Worm (Caenorhabditis elegans) whole organism, L4 larva: ENCODE measurements around the gene fum-1.

Source experiments
- D1046.2 ChIP-seq: fragments of 200-800 bp; sonication (Bioruptor generic); IDR thresholded peaks from 2 replicates; pipeline ENCODE4 v1.3.6; 2022; ENCODE audit warnings: missing genetic modification characterization, missing compliant biosample characterization
- F26F4.8 ChIP-seq: fragments of 200-800 bp; sonication (Bioruptor generic); conservative IDR thresholded peaks from 2 replicates; pipeline ENCODE4 v1.3.6; 2022; ENCODE audit warnings: missing genetic modification characterization, missing compliant biosample characterization
- F37D6.2 ChIP-seq: sonication (generic microtip); optimal IDR thresholded peaks from 2 replicates; lab custom pipeline; 2016; ENCODE audit warnings: mild to moderate bottlenecking, missing genetic modification characterization, missing compliant biosample characterization
- F44E2.7 ChIP-seq: fragments of 200-800 bp; sonication (Bioruptor generic); IDR thresholded peaks from 2 replicates; pipeline ENCODE4 v2.1.2; 2022; ENCODE audit warnings: missing genetic modification characterization, missing compliant biosample characterization
- R02D3.7 ChIP-seq: fragments of 150-350 bp; sonication (generic microtip); optimal IDR thresholded peaks from 3 replicates; lab custom pipeline; 2014; ENCODE audit warnings: missing biosample characterization, missing genetic modification characterization
- T26A8.4 ChIP-seq: fragments of 200-800 bp; sonication (Bioruptor generic); IDR thresholded peaks from 2 replicates; pipeline ENCODE4 v1.3.6; 2022; ENCODE audit warnings: missing genetic modification characterization, missing compliant biosample characterization
- ZK337.2 ChIP-seq: fragments of 200-800 bp; sonication (Bioruptor generic); IDR thresholded peaks from 2 replicates; pipeline ENCODE4 v1.3.6; 2022; ENCODE audit warnings: missing genetic modification reagents, missing genetic modification characterization, missing compliant biosample characterization
- aha-1 ChIP-seq: fragments of 150-350 bp; peaks from one replicate; lab custom pipeline; 2014; ENCODE audit warnings: missing biosample characterization, missing genetic modification characterization
- arid-1 ChIP-seq: fragments of 200-800 bp; sonication (Bioruptor generic); conservative IDR thresholded peaks from 2 replicates; pipeline ENCODE4 v1.3.6; 2022; ENCODE audit warnings: missing genetic modification reagents, missing genetic modification characterization, missing compliant biosample characterization
- ceh-20 ChIP-seq: fragments of 200-800 bp; sonication (Bioruptor generic); IDR thresholded peaks from 2 replicates; pipeline ENCODE4 v1.3.6; 2022; ENCODE audit warnings: missing genetic modification reagents, missing genetic modification characterization, missing compliant biosample characterization
- ceh-32 ChIP-seq: sonication (generic microtip); optimal IDR thresholded peaks from 2 replicates; lab custom pipeline; 2016; ENCODE audit warnings: mild to moderate bottlenecking, missing genetic modification characterization, missing compliant biosample characterization; ENCODE audit not compliant: poor library complexity
- cey-2 ChIP-seq: sonication (generic microtip); optimal IDR thresholded peaks from 3 replicates; lab custom pipeline; 2017; ENCODE audit warnings: missing genetic modification characterization, mild to moderate bottlenecking, missing compliant biosample characterization, antibody characterized with exemption, borderline replicate concordance; ENCODE audit not compliant: insufficient read depth
- daf-12 ChIP-seq: fragments of 150-350 bp; optimal IDR thresholded peaks from 2 replicates; lab custom pipeline; 2014; ENCODE audit warnings: missing biosample characterization, missing genetic modification reagents, missing genetic modification characterization
- daf-16 ChIP-seq, 3 experiments: sonication (generic microtip); optimal IDR thresholded peaks; 2 replicates each; lab custom pipeline; 2016 to 2017; ENCODE audit warnings: missing genetic modification characterization in 3 of 3, missing genetic modification reagents in 3 of 3, mild to moderate bottlenecking in 2 of 3, missing compliant biosample characterization in 2 of 3, missing biosample characterization in 1 of 3, moderate library complexity in 1 of 3
- daf-19 ChIP-seq: fragments of 200-800 bp; sonication (Bioruptor generic); conservative IDR thresholded peaks from 2 replicates; pipeline ENCODE4 v1.3.6; 2022; ENCODE audit warnings: missing genetic modification characterization, missing compliant biosample characterization
- dmd-6 ChIP-seq: fragments of 200-800 bp; sonication (Bioruptor generic); IDR thresholded peaks from 2 replicates; pipeline ENCODE4 v1.3.6; 2022; ENCODE audit warnings: missing genetic modification reagents, missing genetic modification characterization, missing compliant biosample characterization
- dmd-8 ChIP-seq: fragments of 200-800 bp; sonication (Bioruptor generic); IDR thresholded peaks from 2 replicates; pipeline ENCODE4 v1.3.6; 2022; ENCODE audit warnings: missing genetic modification characterization, missing compliant biosample characterization
- dmd-9 ChIP-seq: fragments of 200-800 bp; sonication (Bioruptor generic); IDR thresholded peaks from 2 replicates; pipeline ENCODE4 v1.3.6; 2022; ENCODE audit warnings: missing genetic modification reagents, missing genetic modification characterization, missing compliant biosample characterization
- dve-1 ChIP-seq: sonication (generic microtip); optimal IDR thresholded peaks from 2 replicates; lab custom pipeline; 2017; ENCODE audit warnings: antibody characterized with exemption, mild to moderate bottlenecking, missing genetic modification characterization, missing compliant biosample characterization; ENCODE audit not compliant: insufficient read depth
- egl-27 ChIP-seq: sonication (generic microtip); optimal IDR thresholded peaks from 3 replicates; lab custom pipeline; 2017; ENCODE audit warnings: missing biosample characterization, missing genetic modification reagents, missing genetic modification characterization
- egl-43 ChIP-seq: fragments of 200-800 bp; sonication (Bioruptor generic); IDR thresholded peaks from 2 replicates; pipeline ENCODE4 v1.3.6; 2022; ENCODE audit warnings: missing genetic modification reagents, missing genetic modification characterization, missing compliant biosample characterization
- fkh-10 ChIP-seq: fragments of 150-350 bp; optimal IDR thresholded peaks from 2 replicates; lab custom pipeline; 2014; ENCODE audit warnings: missing biosample characterization, missing genetic modification reagents, missing genetic modification characterization
- gei-8 ChIP-seq: fragments of 200-800 bp; sonication (Bioruptor generic); optimal IDR thresholded peaks from 2 replicates; lab custom pipeline; 2018; ENCODE audit warnings: mild to moderate bottlenecking, missing genetic modification characterization, missing compliant biosample characterization
- hlh-11 ChIP-seq: fragments of 200-800 bp; sonication (Bioruptor generic); optimal IDR thresholded peaks from 2 replicates; lab custom pipeline; 2018; ENCODE audit warnings: mild to moderate bottlenecking, missing genetic modification characterization, missing compliant biosample characterization
- lin-1 ChIP-seq: fragments of 200-800 bp; sonication (Bioruptor generic); IDR thresholded peaks from 2 replicates; pipeline ENCODE4 v1.3.6; 2022; ENCODE audit warnings: missing genetic modification reagents, missing genetic modification characterization, missing compliant biosample characterization
- lin-13 ChIP-seq: fragments of 150-350 bp; optimal IDR thresholded peaks from 2 replicates; lab custom pipeline; 2014; ENCODE audit warnings: missing biosample characterization, missing genetic modification reagents, missing genetic modification characterization
- madf-5 ChIP-seq, 2 experiments: fragments of 200-800 bp; sonication (Bioruptor generic); IDR thresholded peaks; 2 replicates each; pipeline ENCODE4 v1.3.6; 2022; ENCODE audit warnings: missing compliant biosample characterization in 2 of 2, missing genetic modification characterization in 2 of 2
- mdl-1 ChIP-seq, 2 experiments: fragments of 150-350 bp in 1 of 2; sonication (generic microtip) in 1 of 2; optimal IDR thresholded peaks; 2 replicates each; lab custom pipeline; 2014 to 2017; ENCODE audit warnings: missing biosample characterization in 2 of 2, missing genetic modification characterization in 2 of 2
- mes-2 ChIP-seq: sonication (generic microtip); optimal IDR thresholded peaks from 2 replicates; lab custom pipeline; 2016; ENCODE audit warnings: missing genotype, mild to moderate bottlenecking, missing genetic modification characterization, missing compliant biosample characterization; ENCODE audit not compliant: poor library complexity, severe bottlenecking
- nhr-102 ChIP-seq: sonication (generic microtip); optimal IDR thresholded peaks from 2 replicates; lab custom pipeline; 2016; ENCODE audit warnings: mild to moderate bottlenecking, missing genetic modification characterization, moderate library complexity, missing compliant biosample characterization
- nhr-237 ChIP-seq: sonication (generic microtip); optimal IDR thresholded peaks from 2 replicates; lab custom pipeline; 2017; ENCODE audit warnings: missing biosample characterization, missing genetic modification characterization
- nhr-42 ChIP-seq: fragments of 200-800 bp; sonication (Bioruptor generic); IDR thresholded peaks from 2 replicates; pipeline ENCODE4 v1.3.6; 2022; ENCODE audit warnings: missing genetic modification characterization, missing compliant biosample characterization
- nhr-6 ChIP-seq: fragments of 150-350 bp; optimal IDR thresholded peaks from 2 replicates; lab custom pipeline; 2014; ENCODE audit warnings: missing biosample characterization, missing genetic modification characterization
- pha-4 ChIP-seq, 2 experiments: fragments of 150-350 bp in 1 of 2; fragments of 200-800 bp in 1 of 2; sonication (Bioruptor generic) in 1 of 2; IDR thresholded peaks in 1 of 2; optimal IDR thresholded peaks in 1 of 2; 2 replicates each; pipeline versions ENCODE4 v1.3.6 to Lab custom; 2014 to 2022; ENCODE audit warnings: missing genetic modification characterization in 2 of 2, missing genetic modification reagents in 2 of 2, missing biosample characterization in 1 of 2, missing compliant biosample characterization in 1 of 2
- php-3 ChIP-seq: fragments of 200-800 bp; sonication (Bioruptor generic); IDR thresholded peaks from 2 replicates; pipeline ENCODE4 v1.3.6; 2022; ENCODE audit warnings: missing genetic modification reagents, missing genetic modification characterization, missing compliant biosample characterization
- set-16 ChIP-seq: fragments of 200-800 bp; sonication (Bioruptor generic); IDR thresholded peaks from 2 replicates; pipeline ENCODE4 v1.3.6; 2022; ENCODE audit warnings: missing genetic modification reagents, missing genetic modification characterization, missing compliant biosample characterization
- snpc-1.2 ChIP-seq: fragments of 200-800 bp; sonication (Bioruptor generic); IDR thresholded peaks from 2 replicates; pipeline ENCODE4 v1.3.6; 2022; ENCODE audit warnings: missing genetic modification reagents, missing genetic modification characterization, missing compliant biosample characterization
- snpc-4 ChIP-seq: fragments of 150-350 bp; optimal IDR thresholded peaks from 2 replicates; lab custom pipeline; 2014; ENCODE audit warnings: missing biosample characterization, missing genetic modification characterization
- spr-1 ChIP-seq: sonication (generic microtip); optimal IDR thresholded peaks from 2 replicates; lab custom pipeline; 2016; ENCODE audit warnings: mild to moderate bottlenecking, missing genetic modification characterization, missing compliant biosample characterization
- tag-97 ChIP-seq: fragments of 200-800 bp; sonication (Bioruptor generic); IDR thresholded peaks from 2 replicates; pipeline ENCODE4 v1.3.6; 2022; ENCODE audit warnings: missing genetic modification characterization, missing compliant biosample characterization
- tra-1 ChIP-seq: fragments of 200-800 bp; sonication (Bioruptor generic); IDR thresholded peaks from 2 replicates; pipeline ENCODE4 v1.3.6; 2022; ENCODE audit warnings: missing genetic modification reagents, missing genetic modification characterization, missing compliant biosample characterization
- unc-62 ChIP-seq, 3 experiments: fragments of 150-350 bp in 1 of 3; sonication (generic microtip); optimal IDR thresholded peaks in 2 of 3; peaks in 1 of 3; 1 replicate in 1 of 3; 2 replicates in 2 of 3; lab custom pipeline; 2014 to 2017; ENCODE audit warnings: missing biosample characterization in 3 of 3, missing genetic modification characterization in 3 of 3, missing genetic modification reagents in 3 of 3, missing genotype in 1 of 3
- zfp-2 ChIP-seq: sonication (generic microtip); optimal IDR thresholded peaks from 2 replicates; lab custom pipeline; 2016; ENCODE audit warnings: mild to moderate bottlenecking, missing genetic modification characterization, missing compliant biosample characterization
- zfp-3 ChIP-seq: fragments of 200-800 bp; sonication (Bioruptor generic); conservative IDR thresholded peaks from 2 replicates; pipeline ENCODE4 v1.3.6; 2022; ENCODE audit warnings: missing genetic modification reagents, missing genetic modification characterization, missing compliant biosample characterization
- zip-11 ChIP-seq: fragments of 200-800 bp; sonication (Bioruptor generic); IDR thresholded peaks from 2 replicates; pipeline ENCODE4 v1.3.6; 2022; ENCODE audit warnings: missing genetic modification characterization, missing compliant biosample characterization
- ztf-7 ChIP-seq: fragments of 150-350 bp; optimal IDR thresholded peaks from 2 replicates; lab custom pipeline; 2014; ENCODE audit warnings: missing biosample characterization, missing genetic modification characterization

Gene fum-1

ce11 chrIII:7495616-7496146 is 30.3 kb downstream of the fum-1 start (continued):
- TF ChIP-seq tra-1 (no peak), lin-13 (GFP tag; lab: Kevin White, UChicago) (no peak), snpc-4 (tag; lab: Kevin White, UChicago) (no peak), snpc-1.2 (GFP tag; lab: Robert Waterston, UW) (0 out of 2 replicates have a peak, but pooled peaks have one; percentile 38), pha-4 (GFP tag; IDR thresholded peaks at IDR 0.05; lab: Robert Waterston, UW) (peak; percentile 27; the same call in 1 of the 2 replicates), pha-4 (tag; optimal IDR thresholded peaks at IDR 0.05; lab: Kevin White, UChicago) (no peak), ztf-7 (tag; lab: Kevin White, UChicago) (no peak), daf-19 (GFP tag; lab: Robert Waterston, UW) (peak; percentile 64; the same call in 1 of the 2 replicates), mes-2 (tag; lab: Kevin White, UChicago) (no peak), dmd-9 (GFP tag; lab: Robert Waterston, UW) (no peak), gei-8 (no peak), egl-43 (GFP tag; lab: Robert Waterston, UW) (no peak), R02D3.7 (tag; lab: Kevin White, UChicago) (no peak), dve-1 (tag; lab: Kevin White, UChicago) (no peak), daf-16 (GFP tag; optimal IDR thresholded peaks at IDR 0.05; lab: Kevin White, UChicago) (no peak), daf-16 (tag; optimal IDR thresholded peaks at IDR 0.05; lab: Kevin White, UChicago) (no peak), nhr-6 (tag; lab: Kevin White, UChicago) (no peak), F26F4.8 (GFP tag; lab: Robert Waterston, UW) (no peak), egl-27 (tag; lab: Kevin White, UChicago) (no peak), set-16 (GFP tag; lab: Robert Waterston, UW) (no peak), ZK337.2 (GFP tag; lab: Robert Waterston, UW) (no peak), hlh-11 (tag; lab: Kevin White, UChicago) (no peak), php-3 (0 out of 2 replicates have a peak, but pooled peaks have one; percentile 5), nhr-42 (GFP tag; lab: Robert Waterston, UW) (no peak), mdl-1 (tag; optimal IDR thresholded peaks at IDR 0.05; lab: Kevin White, UChicago) (no peak), zip-11 (GFP tag; lab: Robert Waterston, UW) (no peak), T26A8.4 (GFP tag; lab: Robert Waterston, UW) (no peak)

ce11 chrIII:7497782-7498266 is 32.4 kb downstream of the fum-1 start, which contains the start of gene cgh-1:
TSS of gene cgh-1 (minus strand) at chrIII:7497832.
- no peak for TF ChIP-seq daf-16 (GFP tag; optimal IDR thresholded peaks at IDR 0.05; lab: Kevin White, UChicago)
- TF ChIP-seq daf-16 (tag; optimal IDR thresholded peaks at IDR 0.05; lab: Kevin White, UChicago), result no peak
- no peak for TF ChIP-seq lin-1 (GFP tag; lab: Robert Waterston, UW)
- TF ChIP-seq cey-2, result no peak
- TF ChIP-seq F44E2.7 (GFP tag; lab: Robert Waterston, UW), result no peak
- TF ChIP-seq nhr-102 (tag; lab: Kevin White, UChicago), result no peak
- no peak for TF ChIP-seq dmd-6
- no peak for TF ChIP-seq set-16 (GFP tag; lab: Robert Waterston, UW)
- TF ChIP-seq F37D6.2, result no peak
- no peak for TF ChIP-seq nhr-237
- TF ChIP-seq unc-62 (GFP tag; optimal IDR thresholded peaks at IDR 0.05 in 1 of 2; lab: Kevin White, UChicago), result peak in 1 of 2 experiments; percentile 69
- no peak for TF ChIP-seq unc-62 (tag; optimal IDR thresholded peaks at IDR 0.05; lab: Kevin White, UChicago)
- no peak for TF ChIP-seq zfp-2 (tag; lab: Kevin White, UChicago)
- TF ChIP-seq dmd-8 (GFP tag; lab: Robert Waterston, UW), result no peak
- TF ChIP-seq arid-1 (GFP tag; lab: Robert Waterston, UW), result no peak
- TF ChIP-seq madf-5 (GFP tag; IDR thresholded peaks at IDR 0.05; lab: Robert Waterston, UW), result no peak
- no peak for TF ChIP-seq ceh-32 (tag; lab: Kevin White, UChicago)
- TF ChIP-seq spr-1 (tag; lab: Kevin White, UChicago), result no peak
- TF ChIP-seq R02D3.7 (tag; lab: Kevin White, UChicago), result no peak
- TF ChIP-seq ceh-20 (GFP tag; lab: Robert Waterston, UW), result no peak
- TF ChIP-seq php-3, result no peak
- peak; percentile 58; the same call in 1 of the 2 replicates for TF ChIP-seq snpc-1.2 (GFP tag; lab: Robert Waterston, UW)
- TF ChIP-seq D1046.2 (GFP tag; lab: Robert Waterston, UW), result no peak
- TF ChIP-seq aha-1 (tag; lab: Kevin White, UChicago), result no peak
- TF ChIP-seq tag-97 (GFP tag; lab: Robert Waterston, UW), result no peak
- TF ChIP-seq mes-2 (tag; lab: Kevin White, UChicago), result peak; percentile 28
- TF ChIP-seq daf-12 (tag; lab: Kevin White, UChicago), result no peak
- TF ChIP-seq dve-1 (tag; lab: Kevin White, UChicago), result no peak
- TF ChIP-seq zfp-3 (GFP tag; lab: Robert Waterston, UW), result no peak
- TF ChIP-seq fkh-10 (GFP tag; lab: Kevin White, UChicago), result no peak
